Worm (Caenorhabditis elegans) whole organism, L4/young adult: ENCODE measurements around the gene F16B12.7.

Source experiments
- W03F9.2 ChIP-seq: fragments of 150-350 bp; optimal IDR thresholded peaks from 2 replicates; lab custom pipeline; 2014; ENCODE audit warnings: missing biosample characterization, missing genetic modification characterization
- dao-5 ChIP-seq: sonication (generic microtip); optimal IDR thresholded peaks from 2 replicates; lab custom pipeline; 2016; ENCODE audit warnings: missing genotype, missing genetic modification characterization, moderate library complexity, missing compliant biosample characterization
- him-1 ChIP-seq: sonication (generic microtip); optimal IDR thresholded peaks from 2 replicates; lab custom pipeline; 2016; ENCODE audit warnings: missing genotype, missing genetic modification reagents, missing genetic modification characterization, missing compliant biosample characterization

DNA sequence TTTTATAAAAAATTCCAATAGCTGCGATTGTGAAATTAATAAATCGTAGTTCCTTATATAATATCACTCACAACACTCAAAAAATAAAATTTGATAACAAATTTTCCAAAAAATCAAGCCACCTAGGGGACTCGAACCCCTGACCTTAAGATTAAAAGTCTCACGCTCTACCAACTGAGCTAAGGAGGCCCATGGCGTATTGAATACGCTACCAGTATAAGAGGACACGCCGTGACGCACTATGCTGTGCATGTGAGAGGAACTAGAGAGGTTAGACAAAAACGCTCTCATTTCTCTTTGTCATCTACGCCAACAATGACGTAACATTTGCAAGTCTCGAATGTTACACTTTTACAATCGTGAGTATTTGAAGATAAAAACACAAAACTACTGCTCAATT lies 44.5 kb upstream of the F16B12.7 start:
- TF ChIP-seq W03F9.2 (tag; lab: Kevin White, UChicago) (peak; percentile 58), dao-5 (peak; percentile 90), him-1 (tag; lab: Kevin White, UChicago) (peak; percentile 97)
